Worm (Caenorhabditis elegans) whole organism, L3 larva: ENCODE data around the gene F44F4.9.

Experiments used
- elt-1 ChIP-seq: fragments of 150-350 bp; optimal IDR thresholded peaks from 2 replicates; lab custom pipeline; 2014; ENCODE audit warnings: missing biosample characterization, missing genetic modification characterization
- elt-3 ChIP-seq, 3 experiments: fragments of 150-350 bp in 1 of 3; sonication (generic microtip) in 2 of 3; optimal IDR thresholded peaks; 2 replicates in 2 of 3; 4 replicates in 1 of 3; lab custom pipeline; 2014 to 2017; ENCODE audit warnings: missing biosample characterization in 3 of 3, missing genetic modification characterization in 3 of 3
- lin-15B ChIP-seq: fragments of 150-350 bp; optimal IDR thresholded peaks from 2 replicates; lab custom pipeline; 2014; ENCODE audit warnings: missing biosample characterization, missing genetic modification characterization
- mdl-1 ChIP-seq: fragments of 150-350 bp; optimal IDR thresholded peaks from 2 replicates; lab custom pipeline; 2014; ENCODE audit warnings: missing biosample characterization, missing genetic modification characterization
- nfya-1 ChIP-seq: sonication (generic microtip); optimal IDR thresholded peaks from 2 replicates; lab custom pipeline; 2017; ENCODE audit warnings: missing genetic modification characterization, mild to moderate bottlenecking, missing compliant biosample characterization, antibody characterized with exemption, moderate library complexity; ENCODE audit not compliant: insufficient read depth
- nhr-12 ChIP-seq: fragments of 150-350 bp; optimal IDR thresholded peaks from 2 replicates; lab custom pipeline; 2014; ENCODE audit warnings: missing biosample characterization, missing genetic modification characterization
- nhr-23 ChIP-seq: fragments of 150-350 bp; optimal IDR thresholded peaks from 2 replicates; lab custom pipeline; 2014; ENCODE audit warnings: missing biosample characterization, missing genetic modification reagents, missing genetic modification characterization
- nhr-25 ChIP-seq: sonication (generic microtip); optimal IDR thresholded peaks from 2 replicates; lab custom pipeline; 2017; ENCODE audit warnings: missing biosample characterization, missing genetic modification characterization
- nhr-28 ChIP-seq: fragments of 150-350 bp; optimal IDR thresholded peaks from 2 replicates; lab custom pipeline; 2014; ENCODE audit warnings: missing biosample characterization, missing genetic modification characterization
- unc-39 ChIP-seq: sonication (generic microtip); optimal IDR thresholded peaks from 4 replicates; lab custom pipeline; 2017; ENCODE audit warnings: missing biosample characterization, missing genetic modification characterization

ce11 chrII:10888979-10889378 lies 26.7 kb downstream of the F44F4.9 start, which contains the start of gene ptr-8:
- TF ChIP-seq nhr-25 (tag; lab: Kevin White, UChicago), result no peak
- TF ChIP-seq nfya-1 (tag; lab: Kevin White, UChicago), result no peak
- TF ChIP-seq elt-1, result no peak
- TF ChIP-seq nhr-28 (tag; lab: Kevin White, UChicago), result no peak
- TF ChIP-seq nhr-23 (tag; lab: Kevin White, UChicago), result no peak
- no peak for TF ChIP-seq lin-15B
- no peak for TF ChIP-seq nhr-12 (tag; lab: Kevin White, UChicago)
- no peak for TF ChIP-seq mdl-1
- no peak for TF ChIP-seq elt-3 (tag; optimal IDR thresholded peaks at IDR 0.05; lab: Kevin White, UChicago)
- TF ChIP-seq unc-39 (tag; lab: Kevin White, UChicago), result no peak
